Worm (Caenorhabditis elegans) whole organism, L1 larva: ENCODE results near the gene oac-2.
A peak's percentile ranks its signal among the peaks of the same experiment; 100 is the strongest.

Experiments
- C04F5.9 ChIP-seq: sonication (generic microtip); optimal IDR thresholded peaks from 2 replicates; lab custom pipeline; 2016; ENCODE audit warnings: missing genetic modification characterization, missing compliant biosample characterization
- ceh-8 ChIP-seq: fragments of 200-800 bp; sonication (Bioruptor generic); optimal IDR thresholded peaks from 2 replicates; lab custom pipeline; 2018; ENCODE audit warnings: mild to moderate bottlenecking, missing genetic modification characterization, moderate library complexity, missing compliant biosample characterization
- ceh-90 ChIP-seq: sonication (generic microtip); optimal IDR thresholded peaks from 2 replicates; lab custom pipeline; 2016; ENCODE audit warnings: missing genetic modification characterization, missing compliant biosample characterization
- dpl-1 ChIP-seq, 3 experiments: fragments of 150-350 bp in 2 of 3; sonication (generic microtip) in 1 of 3; optimal IDR thresholded peaks; 2 replicates each; lab custom pipeline; 2014 to 2017; ENCODE audit warnings: missing biosample characterization in 3 of 3, missing genetic modification characterization in 3 of 3, missing genetic modification reagents in 3 of 3
- efl-1 ChIP-seq, 4 experiments: fragments of 150-350 bp; optimal IDR thresholded peaks in 3 of 4; peaks in 1 of 4; 1 replicate in 1 of 4; 2 replicates in 3 of 4; lab custom pipeline; 2014; ENCODE audit warnings: missing biosample characterization in 2 of 4, missing genetic modification characterization in 2 of 4, missing genetic modification reagents in 2 of 4
- ets-5 ChIP-seq: fragments of 200-800 bp; sonication (Bioruptor generic); IDR thresholded peaks from 2 replicates; pipeline ENCODE4 v1.3.6; 2022; ENCODE audit warnings: missing genetic modification characterization, missing compliant biosample characterization
- fkh-10 ChIP-seq: sonication (generic microtip); optimal IDR thresholded peaks from 2 replicates; lab custom pipeline; 2017; ENCODE audit warnings: missing biosample characterization, missing genetic modification reagents, missing genetic modification characterization
- hlh-4 ChIP-seq: sonication (generic microtip); optimal IDR thresholded peaks from 2 replicates; lab custom pipeline; 2016; ENCODE audit warnings: mild to moderate bottlenecking, missing genetic modification characterization, missing compliant biosample characterization
- hpl-2 ChIP-seq: fragments of 150-350 bp; optimal IDR thresholded peaks from 2 replicates; lab custom pipeline; 2014; ENCODE audit warnings: missing biosample characterization, missing genetic modification reagents, missing genetic modification characterization
- jun-1 ChIP-seq: fragments of 150-350 bp; optimal IDR thresholded peaks from 2 replicates; lab custom pipeline; 2014; ENCODE audit warnings: missing biosample characterization, missing genetic modification reagents, missing genetic modification characterization
- lir-3 ChIP-seq: sonication (generic microtip); optimal IDR thresholded peaks from 2 replicates; lab custom pipeline; 2016; ENCODE audit warnings: mild to moderate bottlenecking, missing genetic modification characterization, moderate library complexity, missing compliant biosample characterization; ENCODE audit not compliant: poor library complexity
- lsy-2 ChIP-seq, 2 experiments: fragments of 150-350 bp; optimal IDR thresholded peaks; 2 replicates each; lab custom pipeline; 2014; ENCODE audit warnings: missing biosample characterization in 2 of 2, missing genetic modification characterization in 2 of 2
- mab-9 ChIP-seq: fragments of 200-800 bp; sonication (Bioruptor generic); IDR thresholded peaks from 2 replicates; pipeline ENCODE4 v1.3.6; 2022; ENCODE audit warnings: missing genetic modification reagents, missing genetic modification characterization, missing compliant biosample characterization
- mdl-1 ChIP-seq, 2 experiments: fragments of 150-350 bp; optimal IDR thresholded peaks; 2 replicates each; lab custom pipeline; 2014 to 2017; ENCODE audit warnings: missing biosample characterization in 2 of 2, missing genetic modification characterization in 2 of 2, inconsistent platforms in 1 of 2
- nhr-12 ChIP-seq: sonication (generic microtip); optimal IDR thresholded peaks from 2 replicates; lab custom pipeline; 2017; ENCODE audit warnings: missing biosample characterization, missing genetic modification characterization
- nhr-237 ChIP-seq: fragments of 150-350 bp; optimal IDR thresholded peaks from 2 replicates; lab custom pipeline; 2014; ENCODE audit warnings: missing biosample characterization, missing genetic modification characterization
- nhr-28 ChIP-seq: fragments of 150-350 bp; optimal IDR thresholded peaks from 2 replicates; lab custom pipeline; 2014; ENCODE audit warnings: missing biosample characterization, missing genetic modification characterization
- nhr-47 ChIP-seq: sonication (generic microtip); optimal IDR thresholded peaks from 2 replicates; lab custom pipeline; 2016; ENCODE audit warnings: mild to moderate bottlenecking, missing genetic modification characterization, moderate library complexity, missing compliant biosample characterization
- nhr-71 ChIP-seq: sonication (generic microtip); optimal IDR thresholded peaks from 2 replicates; lab custom pipeline; 2016; ENCODE audit warnings: mild to moderate bottlenecking, missing genetic modification characterization, moderate library complexity, missing compliant biosample characterization
- nhr-84 ChIP-seq: sonication (generic microtip); optimal IDR thresholded peaks from 2 replicates; lab custom pipeline; 2017; ENCODE audit warnings: missing biosample characterization, missing genetic modification characterization
- nhr-85 ChIP-seq: sonication (generic microtip); peaks from one replicate; lab custom pipeline; 2016; ENCODE audit warnings: missing genetic modification characterization, inconsistent platforms, missing compliant biosample characterization
- nhr-90 ChIP-seq: sonication (generic microtip); optimal IDR thresholded peaks from 2 replicates; lab custom pipeline; 2016; ENCODE audit warnings: mild to moderate bottlenecking, missing genetic modification characterization, missing compliant biosample characterization; ENCODE audit not compliant: poor library complexity
- pag-3 ChIP-seq: sonication (generic microtip); optimal IDR thresholded peaks from 2 replicates; lab custom pipeline; 2017; ENCODE audit warnings: missing genetic modification characterization, mild to moderate bottlenecking, missing compliant biosample characterization, antibody characterized with exemption, borderline replicate concordance; ENCODE audit not compliant: insufficient read depth
- pax-3 ChIP-seq: fragments of 200-800 bp; sonication (Bioruptor generic); optimal IDR thresholded peaks from 2 replicates; lab custom pipeline; 2018; ENCODE audit warnings: mild to moderate bottlenecking, missing genetic modification characterization, moderate library complexity, missing compliant biosample characterization
- skn-1 ChIP-seq: fragments of 150-350 bp; optimal IDR thresholded peaks from 2 replicates; lab custom pipeline; 2014; ENCODE audit warnings: missing biosample characterization, missing genetic modification characterization
- snpc-4 ChIP-seq: fragments of 150-350 bp; optimal IDR thresholded peaks from 2 replicates; lab custom pipeline; 2014; ENCODE audit warnings: missing biosample characterization, missing genetic modification characterization
- sox-4 ChIP-seq: sonication (generic microtip); optimal IDR thresholded peaks from 2 replicates; lab custom pipeline; 2016; ENCODE audit warnings: missing genetic modification characterization, missing compliant biosample characterization
- swsn-7 ChIP-seq: sonication (generic microtip); optimal IDR thresholded peaks from 2 replicates; lab custom pipeline; 2016; ENCODE audit warnings: missing genetic modification characterization, missing compliant biosample characterization
- unc-86 ChIP-seq: sonication (generic microtip); optimal IDR thresholded peaks from 2 replicates; lab custom pipeline; 2016; ENCODE audit warnings: missing genetic modification characterization, missing compliant biosample characterization
- unc-98 ChIP-seq: fragments of 200-800 bp; sonication (Bioruptor generic); IDR thresholded peaks from 2 replicates; pipeline ENCODE4 v1.3.6; 2022; ENCODE audit warnings: missing genetic modification characterization, missing compliant biosample characterization
- vab-15 ChIP-seq: sonication (generic microtip); optimal IDR thresholded peaks from 2 replicates; lab custom pipeline; 2017; ENCODE audit warnings: missing genotype, mild to moderate bottlenecking, missing genetic modification characterization, missing compliant biosample characterization

Gene oac-2

DNA sequence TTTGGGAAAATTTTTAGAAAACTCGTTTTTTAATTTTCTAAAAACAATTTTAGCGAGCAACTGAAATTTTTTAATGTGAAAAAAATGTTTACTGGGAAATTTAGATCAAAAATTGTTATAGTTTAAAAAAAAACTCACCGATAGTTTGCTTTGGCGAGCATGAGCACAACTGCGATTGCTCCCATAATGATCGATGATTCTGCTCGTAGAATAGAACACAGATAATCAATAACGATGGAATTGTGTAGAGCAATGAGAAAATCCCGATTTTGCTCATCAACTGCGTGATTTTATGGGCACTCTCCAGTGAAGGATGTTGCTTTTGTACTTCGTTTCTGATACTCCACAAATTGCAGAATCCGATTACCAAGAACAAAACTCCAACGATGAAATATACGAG is 32.3 kb downstream of the oac-2 start:
- TF ChIP-seq nhr-71 (tag; lab: Kevin White, UChicago), result no peak
- no peak for TF ChIP-seq hpl-2 (GFP tag; lab: Kevin White, UChicago)
- TF ChIP-seq efl-1 (optimal IDR thresholded peaks at IDR 0.05; lab: Kevin White, UChicago), result no peak
- peak in 1 of 2 experiments; percentile 71 for TF ChIP-seq efl-1 (GFP tag; optimal IDR thresholded peaks at IDR 0.05 in 1 of 2; lab: Kevin White, UChicago)
- no peak for TF ChIP-seq ets-5 (GFP tag; lab: Robert Waterston, UW)
- TF ChIP-seq nhr-237 (tag; lab: Kevin White, UChicago), result no peak
- TF ChIP-seq swsn-7 (tag; lab: Kevin White, UChicago), result no peak

DNA sequence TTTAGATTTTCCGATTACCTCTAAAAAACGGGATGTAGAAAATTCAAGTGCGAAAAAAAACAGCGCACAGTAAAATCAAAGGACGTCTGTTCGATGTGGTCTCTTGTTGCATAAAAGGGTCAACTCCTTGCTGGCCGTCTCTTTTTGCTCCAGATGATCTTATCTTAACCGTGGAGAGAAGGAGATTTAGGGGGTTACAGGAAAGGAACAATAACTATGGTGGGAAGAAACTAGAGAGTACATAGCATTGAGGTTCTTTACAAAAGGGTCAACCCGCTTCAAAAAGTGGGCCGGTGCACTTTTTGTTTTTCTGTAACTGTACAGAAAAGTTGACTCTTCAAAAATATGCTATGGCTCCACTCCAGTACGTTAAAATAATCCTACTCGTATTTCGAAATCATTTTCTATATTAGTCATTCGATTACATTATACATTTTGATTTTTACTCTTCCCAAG is 43.4 kb downstream of the oac-2 start, which contains the start of the genes T20D4.19 and srj-9:
T20D4.19 (minus strand) TSS at position 101 of the 456 bp plus-strand sequence.
srj-9 (plus strand) TSS at position 406 of the 456 bp plus-strand sequence.
- no peak for TF ChIP-seq mdl-1 (tag; optimal IDR thresholded peaks at IDR 0.05; lab: Kevin White, UChicago)
- TF ChIP-seq nhr-47 (tag; lab: Kevin White, UChicago), result no peak
- no peak for TF ChIP-seq hpl-2 (GFP tag; lab: Kevin White, UChicago)
- no peak for TF ChIP-seq unc-86 (tag; lab: Kevin White, UChicago)
- TF ChIP-seq mab-9, result no peak
- TF ChIP-seq nhr-12 (tag; lab: Kevin White, UChicago), result no peak
- no peak for TF ChIP-seq vab-15 (tag; lab: Kevin White, UChicago)
- TF ChIP-seq nhr-28 (tag; lab: Kevin White, UChicago), result no peak

DNA sequence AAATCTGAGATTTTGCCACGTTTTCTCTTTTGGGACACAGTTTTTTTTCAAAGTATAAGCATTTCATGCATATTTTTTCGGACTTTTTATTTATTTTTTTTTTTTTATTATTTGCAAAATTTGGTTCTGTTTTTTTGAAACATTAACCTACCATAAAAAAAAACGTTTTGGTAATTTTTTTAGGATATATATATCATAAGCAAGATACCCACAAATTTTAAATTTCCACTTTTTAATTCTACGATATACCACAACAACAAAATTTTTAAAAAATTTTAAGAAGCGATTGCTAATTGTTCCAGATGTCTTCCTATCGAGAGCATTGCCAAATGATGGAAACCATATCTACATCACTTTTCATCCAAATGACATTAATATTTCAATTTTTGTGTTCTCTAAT is 46.2 kb downstream of the oac-2 start, which contains the start of gene srab-20:
srab-20 (plus strand) TSS at position 301 of the 400 bp plus-strand sequence.
- TF ChIP-seq nhr-90 (tag; lab: Kevin White, UChicago), result no peak

DNA sequence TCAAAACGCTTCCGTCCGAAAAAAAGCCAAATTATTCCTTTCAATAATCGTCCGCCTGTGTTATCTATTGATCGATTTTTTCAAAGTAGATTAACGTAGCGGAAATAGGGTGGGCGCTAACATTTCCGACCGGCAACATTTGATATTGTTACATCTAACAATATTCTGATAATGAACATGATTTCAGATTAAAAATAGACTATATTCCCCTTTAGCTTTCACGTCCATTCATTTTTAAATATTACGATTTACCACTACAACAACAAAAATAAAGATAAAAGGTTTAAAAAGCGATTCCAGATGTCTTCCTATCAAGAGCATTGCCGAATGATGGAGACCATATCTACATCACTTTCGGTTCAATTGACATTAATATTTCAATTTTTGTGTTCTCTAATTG is 48.8 kb downstream of the oac-2 start, which contains the start of gene srab-22:
srab-22 (plus strand) TSS at position 301 of the 400 bp plus-strand sequence.
- TF ChIP-seq snpc-4 (tag; lab: Kevin White, UChicago), result no peak
- no peak for TF ChIP-seq jun-1 (tag; lab: Kevin White, UChicago)
- no peak for TF ChIP-seq ceh-90 (tag; lab: Kevin White, UChicago)
- no peak for TF ChIP-seq unc-86 (tag; lab: Kevin White, UChicago)
- no peak for TF ChIP-seq ets-5 (GFP tag; lab: Robert Waterston, UW)
- TF ChIP-seq lir-3 (tag; lab: Kevin White, UChicago), result no peak
- TF ChIP-seq pag-3 (tag; lab: Kevin White, UChicago), result no peak
- no peak for TF ChIP-seq dpl-1 (GFP tag; optimal IDR thresholded peaks at IDR 0.05; lab: Kevin White, UChicago)
- no peak for TF ChIP-seq C04F5.9 (tag; lab: Kevin White, UChicago)
- TF ChIP-seq skn-1 (tag; lab: Kevin White, UChicago), result no peak
- no peak for TF ChIP-seq pax-3 (tag; lab: Kevin White, UChicago)
- no peak for TF ChIP-seq nhr-84 (tag; lab: Kevin White, UChicago)
- no peak for TF ChIP-seq sox-4 (tag; lab: Kevin White, UChicago)
- no peak for TF ChIP-seq nhr-47 (tag; lab: Kevin White, UChicago)
- no peak for TF ChIP-seq hlh-4 (tag; lab: Kevin White, UChicago)
- TF ChIP-seq nhr-85 (tag; lab: Kevin White, UChicago), result no peak
- no peak for TF ChIP-seq lsy-2 (tag; optimal IDR thresholded peaks at IDR 0.05; lab: Kevin White, UChicago)
- no peak for TF ChIP-seq ceh-8 (GFP tag; lab: Kevin White, UChicago)
- no peak for TF ChIP-seq unc-98 (GFP tag; lab: Robert Waterston, UW)
- TF ChIP-seq nhr-12 (tag; lab: Kevin White, UChicago), result no peak

DNA sequence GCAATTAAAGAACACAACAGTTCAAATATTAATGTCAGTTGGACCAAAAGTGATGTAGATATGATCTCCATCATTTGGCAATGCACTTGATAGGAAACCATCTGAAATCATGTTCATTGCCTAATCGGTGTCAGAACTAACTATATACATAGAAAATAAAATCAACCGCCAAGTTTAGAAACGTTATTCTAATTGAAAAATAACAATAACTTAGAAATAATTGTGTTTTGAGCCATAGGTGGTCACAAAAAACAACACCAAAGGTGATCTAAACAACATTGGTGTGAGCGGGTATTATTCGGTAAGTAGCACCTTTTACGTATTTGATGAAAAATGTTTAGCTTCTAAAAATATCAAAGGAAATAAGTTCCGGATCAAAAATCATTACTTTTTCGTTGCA is 50.6 kb downstream of the oac-2 start, which contains the start of gene srab-21:
srab-21 (minus strand) TSS at position 101 of the 400 bp plus-strand sequence.
- TF ChIP-seq efl-1 (optimal IDR thresholded peaks at IDR 0.05; lab: Kevin White, UChicago) (no peak), efl-1 (GFP tag; optimal IDR thresholded peaks at IDR 0.05 in 1 of 2; lab: Kevin White, UChicago) (peak in 1 of 2 experiments; percentile 56), fkh-10 (no peak)
